Fruit fly (Drosophila melanogaster) whole organism, prepupa: ENCODE data around the gene CG44005.

Source experiments
- Blimp-1 ChIP-seq: fragments of 200-800 bp; sonication (Bioruptor generic); optimal IDR thresholded peaks from 3 replicates; lab custom pipeline; 2017; ENCODE audit warnings: missing biosample characterization, missing genetic modification characterization, mild to moderate bottlenecking, moderate library complexity, missing genetic modification reagents
- CG10631 ChIP-seq: fragments of 200-800 bp; sonication (Bioruptor generic); optimal IDR thresholded peaks from 2 replicates; lab custom pipeline; 2016; ENCODE audit warnings: missing biosample characterization, missing genetic modification characterization
- CG10669 ChIP-seq: fragments of 200-800 bp; sonication (Bioruptor generic); optimal IDR thresholded peaks from 3 replicates; lab custom pipeline; 2018; ENCODE audit warnings: missing biosample characterization, mild to moderate bottlenecking, missing genetic modification characterization, moderate library complexity
- CG15336 ChIP-seq: fragments of 200-800 bp; sonication (Bioruptor generic); IDR thresholded peaks from 2 replicates; pipeline ENCODE4 v1.3.6; 2022; ENCODE audit warnings: missing biosample characterization, missing genetic modification characterization
- CG1621 ChIP-seq: fragments of 200-800 bp; sonication (Bioruptor generic); optimal IDR thresholded peaks from 3 replicates; lab custom pipeline; 2018; ENCODE audit warnings: missing biosample characterization, mild to moderate bottlenecking, missing genetic modification characterization
- CG3032 ChIP-seq: fragments of 200-800 bp; optimal IDR thresholded peaks from 2 replicates; lab custom pipeline; 2019; ENCODE audit warnings: missing biosample characterization, mild to moderate bottlenecking, missing genetic modification characterization, moderate library complexity
- CG31627 ChIP-seq: fragments of 200-800 bp; sonication (Bioruptor generic); optimal IDR thresholded peaks from 3 replicates; lab custom pipeline; 2016; ENCODE audit warnings: missing biosample characterization, missing genetic modification characterization
- CG32006 ChIP-seq: fragments of 200-800 bp; sonication (Bioruptor generic); optimal IDR thresholded peaks from 3 replicates; lab custom pipeline; 2017; ENCODE audit warnings: missing biosample characterization, mild to moderate bottlenecking, missing genetic modification characterization
- CG34406 ChIP-seq: fragments of 200-800 bp; sonication (Bioruptor generic); optimal IDR thresholded peaks from 3 replicates; lab custom pipeline; 2016; ENCODE audit warnings: missing biosample characterization, missing genetic modification characterization
- CG3919 ChIP-seq: fragments of 200-800 bp; sonication (Bioruptor generic); optimal IDR thresholded peaks from 3 replicates; lab custom pipeline; 2016; ENCODE audit warnings: missing biosample characterization, missing genetic modification characterization
- CG4318 ChIP-seq: fragments of 200-800 bp; sonication (Bioruptor generic); optimal IDR thresholded peaks from 3 replicates; lab custom pipeline; 2017; ENCODE audit warnings: missing biosample characterization, mild to moderate bottlenecking, missing genetic modification characterization
- CG6163 ChIP-seq: fragments of 200-800 bp; sonication (Bioruptor generic); IDR thresholded peaks from 3 replicates; pipeline ENCODE4 v1.3.6; 2022; ENCODE audit warnings: missing biosample characterization, missing genetic modification characterization
- CG6276 ChIP-seq: fragments of 200-800 bp; sonication (Bioruptor generic); optimal IDR thresholded peaks from 2 replicates; lab custom pipeline; 2017; ENCODE audit warnings: missing biosample characterization, mild to moderate bottlenecking, missing genetic modification characterization
- CG6808 ChIP-seq: fragments of 200-800 bp; sonication (Bioruptor generic); optimal IDR thresholded peaks from 3 replicates; lab custom pipeline; 2017; ENCODE audit warnings: missing biosample characterization, missing genetic modification characterization, mild to moderate bottlenecking, moderate library complexity, missing genetic modification reagents
- CG8119 ChIP-seq: fragments of 200-800 bp; sonication (Bioruptor generic); IDR thresholded peaks from 3 replicates; pipeline ENCODE4 v1.3.6; 2022; ENCODE audit warnings: missing biosample characterization, missing genetic modification characterization
- CG8319 ChIP-seq: fragments of 200-800 bp; sonication (Bioruptor generic); optimal IDR thresholded peaks from 3 replicates; lab custom pipeline; 2016; ENCODE audit warnings: missing biosample characterization, missing genetic modification characterization
- CG8632 ChIP-seq: fragments of 200-800 bp; sonication (Bioruptor generic); optimal IDR thresholded peaks from 3 replicates; lab custom pipeline; 2016; ENCODE audit warnings: missing biosample characterization, missing genetic modification characterization
- Eip75B ChIP-seq: fragments of 200-800 bp; sonication (Bioruptor generic); optimal IDR thresholded peaks from 3 replicates; lab custom pipeline; 2016; ENCODE audit warnings: missing biosample characterization, missing genetic modification characterization
- Eip93F ChIP-seq: fragments of 200-800 bp; sonication (Bioruptor generic); optimal IDR thresholded peaks from 2 replicates; lab custom pipeline; 2016; ENCODE audit warnings: missing biosample characterization, mild to moderate bottlenecking, missing genetic modification characterization
- Ets96B ChIP-seq: fragments of 200-800 bp; optimal IDR thresholded peaks from 2 replicates; lab custom pipeline; 2019; ENCODE audit warnings: missing biosample characterization, mild to moderate bottlenecking, missing genetic modification characterization, moderate library complexity
- Gug ChIP-seq: fragments of 200-800 bp; sonication (Bioruptor generic); IDR thresholded peaks from 2 replicates; pipeline ENCODE4 v1.3.6; 2022; ENCODE audit warnings: missing biosample characterization, missing genetic modification characterization
- Hr38 ChIP-seq: sonication (Bioruptor generic); optimal IDR thresholded peaks from 2 replicates; lab custom pipeline; 2016; ENCODE audit warnings: missing biosample characterization, missing genetic modification characterization
- Hr39 ChIP-seq: fragments of 200-800 bp; sonication (Bioruptor generic); optimal IDR thresholded peaks from 2 replicates; lab custom pipeline; 2016; ENCODE audit warnings: missing biosample characterization, missing genetic modification characterization
- Lpt ChIP-seq: fragments of 200-800 bp; sonication (Bioruptor generic); optimal IDR thresholded peaks from 3 replicates; lab custom pipeline; 2016; ENCODE audit warnings: missing biosample characterization, missing genetic modification characterization
- Met ChIP-seq: fragments of 200-800 bp; sonication (Bioruptor generic); optimal IDR thresholded peaks from 3 replicates; lab custom pipeline; 2016; ENCODE audit warnings: missing biosample characterization, missing genetic modification characterization
- OdsH ChIP-seq: fragments of 200-800 bp; sonication (Bioruptor generic); optimal IDR thresholded peaks from 3 replicates; lab custom pipeline; 2016; ENCODE audit warnings: missing biosample characterization, missing genetic modification characterization
- Smox ChIP-seq: fragments of 200-800 bp; sonication (Bioruptor generic); optimal IDR thresholded peaks from 3 replicates; lab custom pipeline; 2016; ENCODE audit warnings: missing biosample characterization, missing genetic modification characterization
- Sox102F ChIP-seq: fragments of 200-800 bp; sonication (Bioruptor generic); optimal IDR thresholded peaks from 2 replicates; lab custom pipeline; 2016; ENCODE audit warnings: missing biosample characterization, mild to moderate bottlenecking, missing genetic modification characterization
- Sox14 ChIP-seq: fragments of 200-800 bp; sonication (Bioruptor generic); optimal IDR thresholded peaks from 3 replicates; lab custom pipeline; 2016; ENCODE audit warnings: missing biosample characterization, missing genetic modification characterization
- Sox15 ChIP-seq: fragments of 200-800 bp; sonication (Bioruptor generic); optimal IDR thresholded peaks from 3 replicates; lab custom pipeline; 2016; ENCODE audit warnings: missing biosample characterization, missing genetic modification characterization
- acj6 ChIP-seq: fragments of 200-800 bp; sonication (Bioruptor generic); optimal IDR thresholded peaks from 3 replicates; lab custom pipeline; 2016; ENCODE audit warnings: missing biosample characterization, missing genetic modification characterization
- cyc ChIP-seq: fragments of 200-800 bp; sonication (Bioruptor generic); optimal IDR thresholded peaks from 3 replicates; lab custom pipeline; 2016; ENCODE audit warnings: missing biosample characterization, missing genetic modification characterization
- dac ChIP-seq: fragments of 200-800 bp; sonication (Bioruptor generic); optimal IDR thresholded peaks from 2 replicates; lab custom pipeline; 2017; ENCODE audit warnings: missing biosample characterization, mild to moderate bottlenecking, missing genetic modification characterization
- dsx ChIP-seq: fragments of 200-800 bp; optimal IDR thresholded peaks from 3 replicates; lab custom pipeline; 2019; ENCODE audit warnings: missing biosample characterization, mild to moderate bottlenecking, missing genetic modification characterization, moderate library complexity; ENCODE audit not compliant: poor library complexity, severe bottlenecking
- eg ChIP-seq: fragments of 200-800 bp; sonication (Bioruptor generic); IDR thresholded peaks from 3 replicates; pipeline ENCODE4 v1.3.6; 2022; ENCODE audit warnings: missing biosample characterization, missing genetic modification characterization
- fkh ChIP-seq: fragments of 200-800 bp; sonication (Bioruptor generic); optimal IDR thresholded peaks from 3 replicates; lab custom pipeline; 2017; ENCODE audit warnings: missing biosample characterization, mild to moderate bottlenecking, missing genetic modification characterization, moderate library complexity
- lz ChIP-seq: fragments of 200-800 bp; sonication (Bioruptor generic); optimal IDR thresholded peaks from 3 replicates; lab custom pipeline; 2016; ENCODE audit warnings: missing biosample characterization, missing genetic modification characterization
- net ChIP-seq: fragments of 200-800 bp; sonication (Bioruptor generic); optimal IDR thresholded peaks from 3 replicates; lab custom pipeline; 2016; ENCODE audit warnings: missing biosample characterization, missing genetic modification characterization
- ss ChIP-seq, 2 experiments: fragments of 200-800 bp; sonication (Bioruptor generic); optimal IDR thresholded peaks; 2 replicates in 1 of 2; 3 replicates in 1 of 2; lab custom pipeline; 2017 to 2018; ENCODE audit warnings: mild to moderate bottlenecking in 2 of 2, missing biosample characterization in 2 of 2, missing genetic modification characterization in 2 of 2, moderate library complexity in 1 of 2
- topi ChIP-seq: fragments of 200-800 bp; sonication (Bioruptor generic); optimal IDR thresholded peaks from 3 replicates; lab custom pipeline; 2016; ENCODE audit warnings: missing biosample characterization, missing genetic modification characterization

Gene CG44005

DNA sequence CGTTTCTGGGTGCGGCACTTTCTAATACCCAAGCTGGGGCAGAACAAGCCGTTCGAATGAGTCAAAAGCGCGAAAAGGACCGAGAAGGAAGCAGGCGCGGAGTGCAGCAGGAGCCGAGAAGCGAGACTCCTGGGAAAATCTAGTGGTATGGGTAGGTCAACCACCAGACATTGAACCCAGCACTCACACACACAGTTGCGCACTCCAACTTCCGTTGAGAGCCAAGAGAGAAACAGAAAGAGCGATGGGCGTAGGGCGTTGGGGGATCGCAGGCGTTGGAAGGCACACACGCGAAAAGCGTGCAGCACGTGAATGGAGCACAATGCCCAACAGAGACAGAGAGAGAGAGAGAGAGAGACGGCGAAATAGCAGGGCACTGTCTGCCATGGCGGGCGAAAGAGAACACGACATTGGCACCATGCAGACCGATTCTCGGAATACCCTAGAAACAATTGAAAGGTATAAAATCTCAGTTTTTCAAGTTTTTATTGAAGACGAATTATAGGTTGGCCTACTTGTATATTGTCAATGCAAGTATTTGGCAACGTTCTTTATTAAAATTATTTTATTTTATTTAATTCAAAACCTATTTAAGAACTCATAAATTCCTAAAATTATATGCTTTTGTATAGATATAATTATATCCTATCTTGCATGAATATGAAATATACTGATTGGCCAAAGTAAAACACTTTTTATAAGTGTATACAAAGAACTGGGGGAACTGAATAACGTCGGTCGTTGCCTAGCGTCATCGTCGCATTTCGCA is 5.9 kb upstream of the CG44005 start (continued):
- peak; percentile 43 for TF ChIP-seq CG31627
- TF ChIP-seq Smox (GFP tag; lab: Kevin White, UChicago) = peak; percentile 45
- TF ChIP-seq Eip93F = no peak
- TF ChIP-seq topi = peak; percentile 57
- TF ChIP-seq Sox14 (GFP tag; lab: Kevin White, UChicago) = peak; percentile 84
- TF ChIP-seq Ets96B (tag; lab: Kevin White, UChicago) = peak; percentile 97
- peak; percentile 89 for TF ChIP-seq CG34406 (GFP tag; lab: Kevin White, UChicago)
- TF ChIP-seq dac (GFP tag; lab: Kevin White, UChicago) = peak; percentile 87
- TF ChIP-seq Hr39 (GFP tag; lab: Kevin White, UChicago) = peak; percentile 34
- TF ChIP-seq ss (GFP tag; optimal IDR thresholded peaks at IDR 0.05; lab: Kevin White, UChicago) = peak; percentile 97 to 98
- TF ChIP-seq eg (GFP tag; lab: Robert Waterston, UW) = peak; percentile 90
- no peak for TF ChIP-seq Hr38 (GFP tag; lab: Kevin White, UChicago)
- TF ChIP-seq CG6276 (GFP tag; lab: Kevin White, UChicago) = peak; percentile 96
- TF ChIP-seq CG8319 (GFP tag; lab: Kevin White, UChicago) = peak; percentile 64
- TF ChIP-seq CG6163 (GFP tag; lab: Robert Waterston, UW) = peak; percentile 88
- TF ChIP-seq Sox15 (GFP tag; lab: Kevin White, UChicago) = peak; percentile 86
- peak; percentile 31 for TF ChIP-seq Sox102F
- TF ChIP-seq, all 60 proteins: peak for 55

DNA sequence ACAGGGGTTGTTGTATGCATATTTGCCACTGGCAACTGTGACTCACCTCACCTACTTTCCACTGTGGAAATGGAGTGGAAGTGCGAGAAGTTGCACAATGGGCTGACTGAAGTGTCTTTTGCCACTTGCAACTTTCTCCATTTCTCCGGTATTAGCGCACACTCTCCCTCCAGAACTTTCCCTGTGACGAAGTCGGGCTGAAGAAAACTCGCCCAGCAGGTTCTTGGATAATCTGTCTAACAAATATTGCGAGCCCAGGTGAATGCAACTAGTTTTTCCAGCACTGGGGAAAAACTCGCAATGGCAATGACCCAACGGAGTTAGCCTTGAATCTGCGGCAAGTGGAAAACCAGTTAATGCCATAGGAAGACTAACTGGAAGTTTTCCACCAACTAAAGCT is 4.7 kb upstream of the CG44005 start:
- TF ChIP-seq Eip75B (GFP tag; lab: Kevin White, UChicago) (peak; percentile 4), Eip93F (no peak), net (no peak), Met (GFP tag; lab: Kevin White, UChicago) (no peak), CG3919 (GFP tag; lab: Kevin White, UChicago) (no peak), CG10669 (GFP tag; lab: Kevin White, UChicago) (no peak), CG8119 (GFP tag; lab: Robert Waterston, UW) (no peak), eg (GFP tag; lab: Robert Waterston, UW) (no peak), ss (GFP tag; optimal IDR thresholded peaks at IDR 0.05; lab: Kevin White, UChicago) (peak in 1 of 2 experiments; percentile 4), CG1621 (tag; lab: Kevin White, UChicago) (no peak), CG6163 (GFP tag; lab: Robert Waterston, UW) (no peak), lz (GFP tag; lab: Kevin White, UChicago) (no peak), Sox102F (no peak), Lpt (GFP tag; lab: Kevin White, UChicago) (no peak), CG32006 (peak; percentile 31), fkh (no peak), Hr39 (GFP tag; lab: Kevin White, UChicago) (no peak), cyc (GFP tag; lab: Kevin White, UChicago) (no peak), Blimp-1 (GFP tag; lab: Kevin White, UChicago) (no peak), CG3032 (tag; lab: Kevin White, UChicago) (no peak), CG6276 (GFP tag; lab: Kevin White, UChicago) (peak; percentile 39), CG10631 (GFP tag; lab: Kevin White, UChicago) (no peak), CG15336 (GFP tag; lab: Robert Waterston, UW) (peak; percentile 27; the same call in 1 of the 2 replicates), CG34406 (GFP tag; lab: Kevin White, UChicago) (no peak), CG4318 (GFP tag; lab: Kevin White, UChicago) (no peak), Gug (no peak), CG6808 (no peak), acj6 (no peak), OdsH (GFP tag; lab: Kevin White, UChicago) (no peak), CG8632 (GFP tag; lab: Kevin White, UChicago) (no peak), dsx (GFP tag; lab: Kevin White, UChicago) (no peak)
